Worm (Caenorhabditis elegans): Measurements from ENCODE around the gene K08F8.15.

ce11 chrII:8761739-8762138, 4.9 kb upstream of the K08F8.15 start:
- no peak for TF ChIP-seq zip-5 (tag; optimal IDR thresholded peaks at IDR 0.05)
- TF ChIP-seq ceh-30 (tag; optimal IDR thresholded peaks at IDR 0.05): no peak
